Fruit fly (Drosophila melanogaster) whole organism, embryonic: ENCODE data around the gene CG13386.

Source experiments
- Atf6 ChIP-seq: fragments of 200-800 bp; sonication (Bioruptor generic); IDR thresholded peaks from 2 replicates; pipeline ENCODE4 v1.3.6; 2022; ENCODE audit warnings: missing biosample characterization, missing genetic modification characterization
- B-H1 ChIP-seq: fragments of 200-800 bp; sonication (Bioruptor generic); IDR thresholded peaks from 3 replicates; pipeline ENCODE4 v1.3.6; 2022; ENCODE audit warnings: missing biosample characterization, missing genetic modification characterization
- CG10147 ChIP-seq: fragments of 200-800 bp; sonication (Bioruptor generic); optimal IDR thresholded peaks from 2 replicates; lab custom pipeline; 2019; ENCODE audit warnings: missing biosample characterization, mild to moderate bottlenecking, missing genetic modification characterization, moderate library complexity
- CG10321 ChIP-seq: fragments of 200-800 bp; sonication (Bioruptor generic); IDR thresholded peaks from 2 replicates; pipeline ENCODE4 v1.3.6; 2022; ENCODE audit warnings: missing biosample characterization, missing genetic modification characterization
- CG10543 ChIP-seq: fragments of 200-800 bp; sonication (Bioruptor generic); optimal IDR thresholded peaks from 3 replicates; lab custom pipeline; 2017; ENCODE audit warnings: missing biosample characterization, mild to moderate bottlenecking, missing genetic modification characterization, moderate library complexity
- CG12104 ChIP-seq: fragments of 200-800 bp; sonication (Bioruptor generic); optimal IDR thresholded peaks from 3 replicates; lab custom pipeline; 2016; ENCODE audit warnings: missing biosample characterization, missing genetic modification characterization
- CG12769 ChIP-seq: fragments of 200-800 bp; sonication (Bioruptor generic); optimal IDR thresholded peaks from 2 replicates; lab custom pipeline; 2019; ENCODE audit warnings: missing biosample characterization, mild to moderate bottlenecking, missing genetic modification characterization, moderate library complexity
- CG13123 ChIP-seq: fragments of 200-800 bp; sonication (Bioruptor generic); optimal IDR thresholded peaks from 2 replicates; lab custom pipeline; 2016; ENCODE audit warnings: missing biosample characterization, missing genetic modification characterization
- CG15514 ChIP-seq: fragments of 200-800 bp; sonication (Bioruptor generic); optimal IDR thresholded peaks from 3 replicates; lab custom pipeline; 2017; ENCODE audit warnings: missing biosample characterization, missing genetic modification characterization, mild to moderate bottlenecking, moderate library complexity, missing genetic modification reagents
- CG15696 ChIP-seq: fragments of 200-800 bp; sonication (Bioruptor generic); optimal IDR thresholded peaks from 2 replicates; lab custom pipeline; 2019; ENCODE audit warnings: missing biosample characterization, mild to moderate bottlenecking, missing genetic modification characterization, moderate library complexity
- CG1602 ChIP-seq: fragments of 200-800 bp; sonication (Bioruptor generic); optimal IDR thresholded peaks from 3 replicates; lab custom pipeline; 2016; ENCODE audit warnings: missing biosample characterization, missing genetic modification characterization
- CG18011 ChIP-seq: fragments of 200-800 bp; sonication (Bioruptor generic); optimal IDR thresholded peaks from 2 replicates; lab custom pipeline; 2017; ENCODE audit warnings: missing biosample characterization, missing genetic modification characterization, mild to moderate bottlenecking, moderate library complexity, missing genotype
- CG18619 ChIP-seq: fragments of 200-800 bp; sonication (Bioruptor generic); optimal IDR thresholded peaks from 3 replicates; lab custom pipeline; 2017; ENCODE audit warnings: missing biosample characterization, mild to moderate bottlenecking, missing genetic modification characterization
- CG2875 ChIP-seq: fragments of 200-800 bp; sonication (Bioruptor generic); optimal IDR thresholded peaks from 2 replicates; lab custom pipeline; 2017; ENCODE audit warnings: missing biosample characterization, mild to moderate bottlenecking, missing genetic modification characterization, missing genetic modification reagents
- CG31224 ChIP-seq: fragments of 200-800 bp; sonication (Bioruptor generic); IDR thresholded peaks from 2 replicates; pipeline ENCODE4 v1.3.6; 2022; ENCODE audit warnings: missing biosample characterization, missing genetic modification characterization
- CG33213 ChIP-seq: fragments of 200-800 bp; sonication (Bioruptor generic); optimal IDR thresholded peaks from 3 replicates; lab custom pipeline; 2016; ENCODE audit warnings: missing biosample characterization, missing genetic modification characterization
- CG34422 ChIP-seq: fragments of 200-800 bp; sonication (Bioruptor generic); IDR thresholded peaks from 3 replicates; pipeline ENCODE4 v1.3.6; 2022; ENCODE audit warnings: missing biosample characterization, missing genetic modification characterization
- CG3995 ChIP-seq: fragments of 200-800 bp; sonication (Bioruptor generic); optimal IDR thresholded peaks from 3 replicates; lab custom pipeline; 2016; ENCODE audit warnings: missing biosample characterization, missing genetic modification characterization
- CG4707 ChIP-seq: fragments of 200-800 bp; sonication (Bioruptor generic); optimal IDR thresholded peaks from 2 replicates; lab custom pipeline; 2018; ENCODE audit warnings: missing biosample characterization, mild to moderate bottlenecking, missing genetic modification characterization, moderate library complexity
- CG4730 ChIP-seq: fragments of 200-800 bp; sonication (Bioruptor generic); IDR thresholded peaks from 2 replicates; pipeline ENCODE4 v1.3.6; 2022; ENCODE audit warnings: missing biosample characterization, missing genetic modification characterization
- CG6272 ChIP-seq: fragments of 200-800 bp; sonication (Bioruptor generic); IDR thresholded peaks from 2 replicates; pipeline ENCODE4 v1.3.6; 2022; ENCODE audit warnings: missing biosample characterization, missing genetic modification characterization
- CG6683 ChIP-seq: fragments of 200-800 bp; sonication (Bioruptor generic); optimal IDR thresholded peaks from 2 replicates; lab custom pipeline; 2017; ENCODE audit warnings: missing biosample characterization, mild to moderate bottlenecking, missing genetic modification characterization, missing genetic modification reagents
- CG8290 ChIP-seq, 3 experiments: fragments of 200-800 bp; sonication (Bioruptor generic); optimal IDR thresholded peaks; 2 replicates each; lab custom pipeline; 2016 to 2019; ENCODE audit warnings: missing biosample characterization in 3 of 3, missing genetic modification characterization in 3 of 3, mild to moderate bottlenecking in 2 of 3, moderate library complexity in 1 of 3
- CG8924 ChIP-seq: fragments of 200-800 bp; optimal IDR thresholded peaks from 3 replicates; lab custom pipeline; 2019; ENCODE audit warnings: missing biosample characterization, mild to moderate bottlenecking, missing genetic modification characterization, moderate library complexity
- CG9215 ChIP-seq: fragments of 200-800 bp; sonication (Bioruptor generic); IDR thresholded peaks from 2 replicates; pipeline ENCODE4 v1.3.6; 2022; ENCODE audit warnings: missing biosample characterization, missing genetic modification characterization
- CG9876 ChIP-seq: fragments of 200-800 bp; sonication (Bioruptor generic); optimal IDR thresholded peaks from 2 replicates; lab custom pipeline; 2016; ENCODE audit warnings: missing biosample characterization, missing genetic modification characterization
- MESR4 ChIP-seq: fragments of 200-800 bp; sonication (Bioruptor generic); optimal IDR thresholded peaks from 2 replicates; lab custom pipeline; 2018; ENCODE audit warnings: missing biosample characterization, mild to moderate bottlenecking, missing genetic modification characterization, moderate library complexity
- Mad ChIP-seq: fragments of 200-800 bp; sonication (Bioruptor generic); optimal IDR thresholded peaks from 2 replicates; lab custom pipeline; 2016; ENCODE audit warnings: missing biosample characterization, missing genetic modification characterization
- NfI ChIP-seq: fragments of 200-800 bp; sonication (Bioruptor generic); optimal IDR thresholded peaks from 3 replicates; lab custom pipeline; 2018; ENCODE audit warnings: missing biosample characterization, mild to moderate bottlenecking, missing genetic modification characterization, moderate library complexity
- Optix ChIP-seq: fragments of 200-800 bp; sonication (Bioruptor generic); IDR thresholded peaks from 3 replicates; pipeline ENCODE4 v1.3.6; 2022; ENCODE audit warnings: missing biosample characterization, missing genetic modification characterization
- Poxn ChIP-seq: fragments of 200-800 bp; sonication (Bioruptor generic); IDR thresholded peaks from 2 replicates; pipeline ENCODE4 v1.3.6; 2022; ENCODE audit warnings: missing biosample characterization, missing genetic modification characterization
- bbx ChIP-seq: fragments of 200-800 bp; sonication (Bioruptor generic); IDR thresholded peaks from 2 replicates; pipeline ENCODE4 v1.3.6; 2022; ENCODE audit warnings: missing biosample characterization, missing genetic modification characterization; ENCODE audit not compliant: partially characterized antibody
- br ChIP-seq: fragments of >200 bp; optimal IDR thresholded peaks from 2 replicates; lab custom pipeline; 2017
- cato ChIP-seq: fragments of 200-800 bp; sonication (Bioruptor generic); optimal IDR thresholded peaks from 2 replicates; lab custom pipeline; 2016; ENCODE audit warnings: missing biosample characterization, missing genetic modification characterization, borderline replicate concordance
- caup ChIP-seq: fragments of 200-800 bp; sonication (Bioruptor generic); optimal IDR thresholded peaks from 3 replicates; lab custom pipeline; 2017; ENCODE audit warnings: missing biosample characterization, mild to moderate bottlenecking, missing genetic modification characterization, moderate library complexity; ENCODE audit not compliant: severe bottlenecking
- cg ChIP-seq: fragments of 200-800 bp; sonication (Bioruptor generic); optimal IDR thresholded peaks from 3 replicates; lab custom pipeline; 2019; ENCODE audit warnings: missing biosample characterization, mild to moderate bottlenecking, missing genetic modification characterization, moderate library complexity
- chinmo ChIP-seq: fragments of 200-800 bp; sonication (Bioruptor generic); IDR thresholded peaks from 4 replicates; pipeline ENCODE4 v1.3.6; 2022; ENCODE audit warnings: missing biosample characterization, missing genetic modification characterization; ENCODE audit not compliant: partially characterized antibody
- chm ChIP-seq: fragments of 200-800 bp; sonication (Bioruptor generic); IDR thresholded peaks from 2 replicates; pipeline ENCODE4 v1.3.6; 2022; ENCODE audit warnings: missing biosample characterization, missing genetic modification characterization
- dan ChIP-seq: fragments of 200-800 bp; sonication (Bioruptor generic); IDR thresholded peaks from 2 replicates; pipeline ENCODE4 v1.3.6; 2022; ENCODE audit warnings: missing biosample characterization, missing genetic modification characterization
- emc ChIP-seq: fragments of 200-800 bp; sonication (Bioruptor generic); optimal IDR thresholded peaks from 2 replicates; lab custom pipeline; 2016; ENCODE audit warnings: missing biosample characterization, missing genetic modification characterization
- exex ChIP-seq: fragments of 200-800 bp; sonication (Bioruptor generic); optimal IDR thresholded peaks from 4 replicates; lab custom pipeline; 2018; ENCODE audit warnings: missing biosample characterization, mild to moderate bottlenecking, missing genetic modification characterization, moderate library complexity
- lilli ChIP-seq: fragments of 200-800 bp; sonication (Bioruptor generic); optimal IDR thresholded peaks from 3 replicates; lab custom pipeline; 2016; ENCODE audit warnings: missing biosample characterization, missing genetic modification characterization
- pum ChIP-seq: fragments of 200-800 bp; sonication (Bioruptor generic); optimal IDR thresholded peaks from 2 replicates; lab custom pipeline; 2016; ENCODE audit warnings: missing biosample characterization, missing genetic modification characterization
- ro ChIP-seq: fragments of 200-800 bp; sonication (Bioruptor generic); IDR thresholded peaks from 2 replicates; pipeline ENCODE4 v1.3.6; 2022; ENCODE audit warnings: missing biosample characterization, missing genetic modification characterization
- sens-2 ChIP-seq: fragments of 200-800 bp; sonication (Bioruptor generic); IDR thresholded peaks from 2 replicates; pipeline ENCODE4 v1.3.6; 2022; ENCODE audit warnings: missing biosample characterization, missing genetic modification characterization
- sob ChIP-seq: fragments of 200-800 bp; sonication (Bioruptor generic); IDR thresholded peaks from 2 replicates; pipeline ENCODE4 v1.3.6; 2022; ENCODE audit warnings: missing biosample characterization, missing genetic modification characterization
- tna ChIP-seq: fragments of 200-800 bp; sonication (Bioruptor generic); IDR thresholded peaks from 2 replicates; pipeline ENCODE4 v1.3.6; 2022; ENCODE audit warnings: missing biosample characterization, missing genetic modification characterization; ENCODE audit not compliant: partially characterized antibody
- vnd ChIP-seq: fragments of 200-800 bp; sonication (Bioruptor generic); IDR thresholded peaks from 3 replicates; pipeline ENCODE4 v1.3.6; 2022; ENCODE audit warnings: missing biosample characterization, missing genetic modification characterization; ENCODE audit not compliant: partially characterized antibody
- wor ChIP-seq: fragments of 200-800 bp; sonication (Bioruptor generic); IDR thresholded peaks from 2 replicates; pipeline ENCODE4 v1.3.6; 2022; ENCODE audit warnings: missing biosample characterization, missing genetic modification characterization

The CG13386 gene

DNA sequence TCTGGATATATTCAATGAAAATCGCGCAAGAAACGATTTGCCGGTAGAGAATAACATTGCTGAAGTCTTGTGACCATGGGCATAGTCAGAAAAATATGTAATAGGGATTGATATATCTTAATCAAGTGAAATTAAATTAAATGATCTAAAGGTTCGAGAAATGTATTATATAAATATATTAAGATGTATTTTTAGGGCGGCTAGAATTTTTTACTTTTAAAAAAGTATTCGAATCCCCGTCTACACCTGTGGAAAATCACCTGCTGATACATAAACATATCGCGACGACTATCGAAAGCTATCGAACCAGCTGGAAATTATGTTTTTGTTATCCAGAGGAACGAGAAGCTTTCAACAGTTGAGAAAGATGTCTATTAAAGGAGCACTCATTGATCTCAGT lies 22.1 kb upstream of the CG13386 start, which contains the start of the genes CG13390 and CG17294 (continued):
- peak; percentile 98 for TF ChIP-seq CG2875 (GFP tag; lab: Kevin White, UChicago)
- TF ChIP-seq CG18619 (GFP tag; lab: Kevin White, UChicago): peak; percentile 99
- peak; percentile 99 for TF ChIP-seq CG6272 (GFP tag; lab: Robert Waterston, UW)
- peak; percentile 55 for TF ChIP-seq CG9876 (GFP tag; lab: Kevin White, UChicago)
- TF ChIP-seq exex (tag; lab: Kevin White, UChicago): peak; percentile 98
- TF ChIP-seq chinmo (GFP tag; lab: Robert Waterston, UW): peak; percentile 57; the same call in 1 of the 4 replicates
- TF ChIP-seq Mad (GFP tag; lab: Kevin White, UChicago): peak; percentile 96
- TF ChIP-seq wor (GFP tag; lab: Robert Waterston, UW): peak; percentile 99
- peak; percentile 99 for TF ChIP-seq CG12104 (GFP tag; lab: Kevin White, UChicago)
- TF ChIP-seq CG33213 (GFP tag; lab: Kevin White, UChicago): peak; percentile 93
- TF ChIP-seq MESR4 (GFP tag; lab: Kevin White, UChicago): peak; percentile 82
- TF ChIP-seq CG8290 (GFP tag; optimal IDR thresholded peaks at IDR 0.05; lab: Kevin White, UChicago): peak; percentile 98
- peak; percentile 96 to 98 for TF ChIP-seq CG8290 (tag; optimal IDR thresholded peaks at IDR 0.05; lab: Kevin White, UChicago)
- TF ChIP-seq caup (GFP tag; lab: Kevin White, UChicago): peak; percentile 99
- peak; percentile 98 for TF ChIP-seq cato
- peak; percentile 100 for TF ChIP-seq CG34422
- peak; percentile 98 for TF ChIP-seq CG15514 (GFP tag; lab: Kevin White, UChicago)
- peak; percentile 99 for TF ChIP-seq B-H1
- TF ChIP-seq br (lab: Kevin White, UChicago): no peak
- no peak for TF ChIP-seq cg (GFP tag; lab: Kevin White, UChicago)
- TF ChIP-seq CG4707 (GFP tag; lab: Kevin White, UChicago): peak; percentile 96
- TF ChIP-seq CG3995 (GFP tag; lab: Kevin White, UChicago): peak; percentile 90
- TF ChIP-seq Atf6 (GFP tag; lab: Robert Waterston, UW): peak; percentile 100
- peak; percentile 92 for TF ChIP-seq CG18011
- peak; percentile 99 for TF ChIP-seq CG4730 (GFP tag; lab: Robert Waterston, UW)
- peak; percentile 100 for TF ChIP-seq NfI (GFP tag; lab: Kevin White, UChicago)
- peak; percentile 99 for TF ChIP-seq CG10147 (GFP tag; lab: Kevin White, UChicago)
- peak; percentile 90 for TF ChIP-seq CG10321
- peak; percentile 100 for TF ChIP-seq sob (GFP tag; lab: Robert Waterston, UW)

DNA sequence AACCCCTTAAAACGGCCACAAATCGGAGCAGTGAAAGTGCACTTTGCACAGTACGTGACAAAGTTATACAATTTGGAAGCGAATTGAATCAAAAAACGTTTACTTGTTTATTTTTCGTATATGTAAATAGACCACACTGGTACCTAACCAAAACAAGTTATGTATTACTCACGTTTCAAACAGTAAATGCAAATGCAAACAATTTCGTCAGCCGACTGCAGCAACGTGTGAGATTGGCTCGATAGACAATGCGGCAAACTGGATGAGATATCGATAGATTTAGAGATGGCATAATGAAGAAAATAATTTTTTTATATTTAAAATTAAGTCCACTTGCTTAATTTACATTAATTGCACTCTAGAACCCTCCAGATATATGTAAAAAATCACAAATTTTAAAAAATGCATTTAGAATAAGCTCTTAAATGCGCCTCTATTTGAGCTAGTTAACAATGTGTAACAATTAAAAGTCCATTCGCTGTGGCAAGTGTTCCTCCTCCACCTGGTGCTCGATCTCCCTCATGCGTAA lies 17.2 kb upstream of the CG13386 start, which contains the start of gene AlaRS:
Gene AlaRS, minus strand, starts transcription at position 257 of the 529 bp plus-strand sequence.
- TF ChIP-seq CG1602 (GFP tag; lab: Kevin White, UChicago) (peak; percentile 3), CG12769 (tag; lab: Kevin White, UChicago) (no peak), tna (GFP tag; lab: Robert Waterston, UW) (no peak), sob (GFP tag; lab: Robert Waterston, UW) (no peak; the same call in 1 of the 2 replicates), Mad (GFP tag; lab: Kevin White, UChicago) (no peak), chm (GFP tag; lab: Robert Waterston, UW) (no peak; the same call in 1 of the 2 replicates), Optix (GFP tag; lab: Robert Waterston, UW) (no peak), CG31224 (GFP tag; lab: Robert Waterston, UW) (no peak), dan (GFP tag; lab: Robert Waterston, UW) (no peak), emc (GFP tag; lab: Kevin White, UChicago) (no peak), lilli (peak; percentile 62), CG13123 (GFP tag; lab: Kevin White, UChicago) (no peak), CG9215 (GFP tag; lab: Robert Waterston, UW) (no peak), bbx (GFP tag; lab: Robert Waterston, UW) (peak; percentile 57; the same call in 1 of the 2 replicates), vnd (GFP tag; lab: Robert Waterston, UW) (peak; percentile 47; the same call in 2 of the 3 replicates), CG10543 (no peak), Poxn (GFP tag; lab: Robert Waterston, UW) (no peak), CG2875 (GFP tag; lab: Kevin White, UChicago) (peak; percentile 2), CG8924 (tag; lab: Kevin White, UChicago) (peak; percentile 28), pum (GFP tag; lab: Kevin White, UChicago) (peak; percentile 26), CG15696 (no peak), ro (no peak), CG6683 (GFP tag; lab: Kevin White, UChicago) (peak; percentile 17), sens-2 (GFP tag; lab: Robert Waterston, UW) (no peak)
